Worm (Caenorhabditis elegans) whole organism, young adult: ENCODE data around the gene R148.3.

Experiments used
- F39B2.1 ChIP-seq: fragments of 200-800 bp; sonication (Bioruptor generic); IDR thresholded peaks from 2 replicates; pipeline ENCODE4 v1.3.6; 2022; ENCODE audit warnings: missing genetic modification reagents, missing genetic modification characterization, missing compliant biosample characterization
- F49E8.2 ChIP-seq: sonication (generic microtip); optimal IDR thresholded peaks from 3 replicates; lab custom pipeline; 2017; ENCODE audit warnings: missing genetic modification characterization, mild to moderate bottlenecking, missing compliant biosample characterization, antibody characterized with exemption, moderate library complexity; ENCODE audit not compliant: insufficient read depth
- Y95B8A.8 ChIP-seq: fragments of 200-800 bp; sonication (Bioruptor generic); IDR thresholded peaks from 2 replicates; pipeline ENCODE4 v1.3.6; 2022; ENCODE audit warnings: missing genetic modification reagents, missing genetic modification characterization, missing compliant biosample characterization
- ZK185.1 ChIP-seq: sonication (generic microtip); optimal IDR thresholded peaks from 2 replicates; lab custom pipeline; 2016; ENCODE audit warnings: mild to moderate bottlenecking, missing genetic modification characterization, missing compliant biosample characterization; ENCODE audit not compliant: poor library complexity, severe bottlenecking
- ama-1 ChIP-seq, 3 experiments: fragments of 150-350 bp in 1 of 3; sonication (generic microtip) in 2 of 3; optimal IDR thresholded peaks; 2 replicates each; lab custom pipeline; 2014 to 2018; ENCODE audit warnings: missing biosample characterization in 2 of 3, missing genetic modification characterization in 2 of 3, missing genetic modification reagents in 2 of 3
- aptf-3 ChIP-seq: fragments of 200-800 bp; sonication (Bioruptor generic); IDR thresholded peaks from 2 replicates; pipeline ENCODE4 v1.3.6; 2022; ENCODE audit warnings: missing genetic modification characterization, missing compliant biosample characterization
- ceh-58 ChIP-seq: fragments of 200-800 bp; sonication (Bioruptor generic); IDR thresholded peaks from 2 replicates; pipeline ENCODE4 v1.3.6; 2022; ENCODE audit warnings: missing genetic modification characterization, missing compliant biosample characterization
- ceh-79 ChIP-seq: sonication (generic microtip); optimal IDR thresholded peaks from 2 replicates; lab custom pipeline; 2017; ENCODE audit warnings: mild to moderate bottlenecking, missing genetic modification characterization, missing compliant biosample characterization
- ekl-4 ChIP-seq: fragments of 200-800 bp; sonication (Bioruptor generic); IDR thresholded peaks from 2 replicates; pipeline ENCODE4 v1.3.6; 2022; ENCODE audit warnings: missing genetic modification reagents, missing genetic modification characterization, missing compliant biosample characterization
- hlh-12 ChIP-seq: sonication (generic microtip); optimal IDR thresholded peaks from 2 replicates; lab custom pipeline; 2016; ENCODE audit warnings: missing genetic modification characterization, missing compliant biosample characterization
- lir-1 ChIP-seq: fragments of 200-800 bp; sonication (Bioruptor generic); conservative IDR thresholded peaks from 2 replicates; pipeline ENCODE4 v1.3.6; 2022; ENCODE audit warnings: missing genetic modification reagents, missing genetic modification characterization, missing compliant biosample characterization
- sea-2 ChIP-seq: fragments of 200-800 bp; sonication (Bioruptor generic); IDR thresholded peaks from 2 replicates; pipeline ENCODE4 v1.3.6; 2022; ENCODE audit warnings: missing genetic modification characterization, missing compliant biosample characterization
- unc-62 ChIP-seq: fragments of 150-350 bp; optimal IDR thresholded peaks from 2 replicates; lab custom pipeline; 2014; ENCODE audit warnings: missing biosample characterization, missing genetic modification reagents, missing genetic modification characterization
- xnd-1 ChIP-seq: sonication (generic microtip); optimal IDR thresholded peaks from 2 replicates; lab custom pipeline; 2016; ENCODE audit warnings: missing genotype, missing genetic modification reagents, missing genetic modification characterization, missing compliant biosample characterization

DNA sequence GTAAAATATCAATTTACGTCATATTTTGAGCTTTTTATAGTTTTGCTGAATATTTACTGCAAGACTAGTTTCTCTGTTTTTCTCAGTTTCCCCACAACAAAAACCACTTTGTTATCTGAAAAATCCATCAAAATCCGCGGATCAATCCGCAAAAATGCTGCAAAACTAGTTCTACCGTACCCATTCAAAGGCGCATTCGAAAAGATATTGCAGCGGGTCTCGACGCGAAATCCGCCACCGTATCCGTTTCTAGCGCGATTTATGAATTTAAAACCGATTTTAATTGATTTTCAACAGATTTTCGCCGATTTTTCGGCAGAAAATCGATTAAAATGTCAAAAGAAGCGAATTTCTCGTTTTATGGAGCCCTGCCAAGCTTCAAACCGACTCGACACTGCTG is 3.7 kb upstream of the R148.3 start, which contains the start of gene R148.4:
- TF ChIP-seq hlh-12 (tag; lab: Kevin White, UChicago) = no peak
- TF ChIP-seq F39B2.1 (GFP tag; lab: Robert Waterston, UW) = no peak
- no peak for TF ChIP-seq ceh-58 (GFP tag; lab: Robert Waterston, UW)
- 0 out of 2 replicates have a peak, but pooled peaks have one; percentile 32 for TF ChIP-seq ekl-4
- no peak for TF ChIP-seq aptf-3 (GFP tag; lab: Robert Waterston, UW)
- no peak for TF ChIP-seq ceh-79 (tag; lab: Kevin White, UChicago)
- peak; percentile 96 for TF ChIP-seq xnd-1 (tag; lab: Kevin White, UChicago)
- no peak for TF ChIP-seq Y95B8A.8 (GFP tag; lab: Robert Waterston, UW)
- no peak for TF ChIP-seq sea-2
- no peak; the same call in 1 of the 2 replicates for TF ChIP-seq lir-1 (GFP tag; lab: Robert Waterston, UW)
- TF ChIP-seq unc-62 (GFP tag; lab: Kevin White, UChicago) = no peak
- TF ChIP-seq F49E8.2 = no peak
- no peak for TF ChIP-seq ZK185.1 (tag; lab: Kevin White, UChicago)
- TF ChIP-seq ama-1 (optimal IDR thresholded peaks at IDR 0.05; lab: Kevin White, UChicago) = no peak
- TF ChIP-seq ama-1 (GFP tag; optimal IDR thresholded peaks at IDR 0.05; lab: Kevin White, UChicago) = no peak
